Fruit fly (Drosophila melanogaster) whole organism, adult: ENCODE measurements around the gene SoYb.

Source experiments
- CG11617 ChIP-seq: fragments of 200-800 bp; sonication (Bioruptor generic); optimal IDR thresholded peaks from 2 replicates; lab custom pipeline; 2017; ENCODE audit warnings: mild to moderate bottlenecking, missing biosample characterization, missing genetic modification reagents, missing genetic modification characterization
- CG12768 ChIP-seq: fragments of 200-800 bp; sonication (Bioruptor generic); optimal IDR thresholded peaks from 2 replicates; lab custom pipeline; 2017; ENCODE audit warnings: missing biosample characterization, missing genetic modification characterization, mild to moderate bottlenecking, moderate library complexity, missing genetic modification reagents
- CG14711 ChIP-seq: fragments of 200-800 bp; sonication (Bioruptor generic); optimal IDR thresholded peaks from 2 replicates; lab custom pipeline; 2018; ENCODE audit warnings: missing biosample characterization, mild to moderate bottlenecking, missing genetic modification characterization, moderate library complexity
- CG1620 ChIP-seq: fragments of 200-800 bp; sonication (Bioruptor generic); optimal IDR thresholded peaks from 2 replicates; lab custom pipeline; 2016; ENCODE audit warnings: missing biosample characterization, missing genetic modification characterization
- CG33017 ChIP-seq: fragments of 200-800 bp; sonication (Bioruptor generic); optimal IDR thresholded peaks from 2 replicates; lab custom pipeline; 2018; ENCODE audit warnings: missing biosample characterization, mild to moderate bottlenecking, missing genetic modification characterization, moderate library complexity
- CG5204 ChIP-seq: fragments of 200-800 bp; sonication (Bioruptor generic); optimal IDR thresholded peaks from 2 replicates; lab custom pipeline; 2016; ENCODE audit warnings: missing biosample characterization, missing genetic modification characterization
- CG7045 ChIP-seq: fragments of 200-800 bp; sonication (Bioruptor generic); optimal IDR thresholded peaks from 2 replicates; lab custom pipeline; 2017; ENCODE audit warnings: missing biosample characterization, mild to moderate bottlenecking, missing genetic modification characterization
- CG7101 ChIP-seq: fragments of 200-800 bp; sonication (Bioruptor generic); optimal IDR thresholded peaks from 2 replicates; lab custom pipeline; 2018; ENCODE audit warnings: missing biosample characterization, mild to moderate bottlenecking, missing genetic modification characterization, moderate library complexity
- Clk ChIP-seq: fragments of 200-800 bp; sonication (Bioruptor generic); optimal IDR thresholded peaks from 2 replicates; lab custom pipeline; 2017; ENCODE audit warnings: missing biosample characterization, missing genetic modification characterization
- Crg-1 ChIP-seq: fragments of 200-800 bp; sonication (Bioruptor generic); optimal IDR thresholded peaks from 2 replicates; lab custom pipeline; 2016; ENCODE audit warnings: missing biosample characterization, missing genetic modification characterization
- Hr96 ChIP-seq: fragments of 200-800 bp; sonication (Bioruptor generic); optimal IDR thresholded peaks from 2 replicates; lab custom pipeline; 2016; ENCODE audit warnings: missing biosample characterization, missing genetic modification characterization
- Mnt ChIP-seq: fragments of 200-800 bp; sonication (Bioruptor generic); optimal IDR thresholded peaks from 2 replicates; lab custom pipeline; 2016; ENCODE audit warnings: missing biosample characterization, mild to moderate bottlenecking, missing genetic modification characterization
- bab1 ChIP-seq: fragments of 200-800 bp; sonication (Bioruptor generic); optimal IDR thresholded peaks from 3 replicates; lab custom pipeline; 2019; ENCODE audit warnings: missing biosample characterization, mild to moderate bottlenecking, missing genetic modification characterization, moderate library complexity
- cic ChIP-seq: fragments of 200-800 bp; sonication (Bioruptor generic); optimal IDR thresholded peaks from 2 replicates; lab custom pipeline; 2017; ENCODE audit warnings: missing biosample characterization, mild to moderate bottlenecking, missing genetic modification characterization, moderate library complexity
- cnc ChIP-seq, 2 experiments: fragments of >200 bp; optimal IDR thresholded peaks; 2 replicates each; lab custom pipeline; 2017
- kay ChIP-seq: fragments of 200-800 bp; sonication (Bioruptor generic); peaks from one replicate; lab custom pipeline; 2016; ENCODE audit warnings: missing biosample characterization, missing genetic modification characterization, borderline replicate concordance
- ovo ChIP-seq: fragments of 200-800 bp; sonication (Bioruptor generic); optimal IDR thresholded peaks from 2 replicates; lab custom pipeline; 2016; ENCODE audit warnings: missing biosample characterization, missing genetic modification characterization
- pad ChIP-seq: fragments of 200-800 bp; sonication (Bioruptor generic); optimal IDR thresholded peaks from 3 replicates; lab custom pipeline; 2017; ENCODE audit warnings: missing biosample characterization, missing genetic modification characterization, mild to moderate bottlenecking, moderate library complexity, missing genetic modification reagents
- tj ChIP-seq: fragments of 200-800 bp; sonication (Bioruptor generic); optimal IDR thresholded peaks from 3 replicates; lab custom pipeline; 2017; ENCODE audit warnings: missing biosample characterization, mild to moderate bottlenecking, missing genetic modification characterization, moderate library complexity
- toe ChIP-seq: fragments of 200-800 bp; sonication (Bioruptor generic); optimal IDR thresholded peaks from 2 replicates; lab custom pipeline; 2016; ENCODE audit warnings: missing biosample characterization, missing genetic modification characterization

Gene SoYb

dm6 chr2L:9963603-9964042 lies 38.9 kb downstream of the SoYb start, which contains the start of gene CG5850:
Gene CG5850, minus strand, starts transcription at chr2L:9963949.
- TF ChIP-seq CG33017 (tag; lab: Kevin White, UChicago): no peak
- TF ChIP-seq Mnt (GFP tag; lab: Kevin White, UChicago): peak; percentile 15
- peak; percentile 71 for TF ChIP-seq bab1 (GFP tag; lab: Kevin White, UChicago)
- TF ChIP-seq Clk (GFP tag; lab: Kevin White, UChicago): no peak
- TF ChIP-seq CG14711 (tag; lab: Kevin White, UChicago): peak; percentile 16
- peak; percentile 22 for TF ChIP-seq CG11617 (GFP tag; lab: Kevin White, UChicago)
- no peak for TF ChIP-seq tj (GFP tag; lab: Kevin White, UChicago)
- TF ChIP-seq CG7101 (tag; lab: Kevin White, UChicago): peak; percentile 47

dm6 chr2L:9960758-9961157 lies 41.8 kb downstream of the SoYb start:
- TF ChIP-seq tj (GFP tag; lab: Kevin White, UChicago) (no peak), ovo (GFP tag; lab: Kevin White, UChicago) (no peak), CG7045 (GFP tag; lab: Kevin White, UChicago) (no peak)

- TF ChIP-seq Crg-1 (GFP tag; lab: Kevin White, UChicago): peak; percentile 73
- TF ChIP-seq CG14711 (tag; lab: Kevin White, UChicago): peak; percentile 94
- peak; percentile 92 for TF ChIP-seq CG11617 (GFP tag; lab: Kevin White, UChicago)
- no peak for TF ChIP-seq Hr96 (GFP tag; lab: Kevin White, UChicago)
- peak; percentile 95 for TF ChIP-seq CG7101 (tag; lab: Kevin White, UChicago)
- no peak for TF ChIP-seq toe
- TF ChIP-seq bab1 (GFP tag; lab: Kevin White, UChicago): peak; percentile 96
- peak; percentile 51 for TF ChIP-seq cic (GFP tag; lab: Kevin White, UChicago)
- peak; percentile 64 for TF ChIP-seq pad (GFP tag; lab: Kevin White, UChicago)
- peak; percentile 45 for TF ChIP-seq Clk (GFP tag; lab: Kevin White, UChicago)
- peak; percentile 85 for TF ChIP-seq CG12768 (GFP tag; lab: Kevin White, UChicago)
- TF ChIP-seq tj (GFP tag; lab: Kevin White, UChicago): peak; percentile 68
- TF ChIP-seq ovo (GFP tag; lab: Kevin White, UChicago): peak; percentile 65
- TF ChIP-seq cnc (optimal IDR thresholded peaks at IDR 0.05; lab: Kevin White, UChicago): no peak
- TF ChIP-seq Mnt (GFP tag; lab: Kevin White, UChicago): peak; percentile 74
- peak; percentile 83 for TF ChIP-seq CG1620
- peak; percentile 93 for TF ChIP-seq CG33017 (tag; lab: Kevin White, UChicago)
- peak; percentile 84 for TF ChIP-seq CG7045 (GFP tag; lab: Kevin White, UChicago)
- TF ChIP-seq CG5204 (GFP tag; lab: Kevin White, UChicago): no peak
- TF ChIP-seq kay (GFP tag; lab: Kevin White, UChicago): no peak
Measured at dm6 chr2L:9956993-9957652, 45.4 kb downstream of the SoYb start, which contains the start of the genes CG4658 and CG5846. Gene CG4658, plus strand, starts transcription at chr2L:9957132. Gene CG5846, minus strand, starts transcription at chr2L:9957237.

- no peak for TF ChIP-seq ovo (GFP tag; lab: Kevin White, UChicago)
- no peak for TF ChIP-seq Hr96 (GFP tag; lab: Kevin White, UChicago)
- TF ChIP-seq bab1 (GFP tag; lab: Kevin White, UChicago): no peak
- TF ChIP-seq tj (GFP tag; lab: Kevin White, UChicago): no peak
- TF ChIP-seq cic (GFP tag; lab: Kevin White, UChicago): no peak
- TF ChIP-seq kay (GFP tag; lab: Kevin White, UChicago): no peak
- TF ChIP-seq CG11617 (GFP tag; lab: Kevin White, UChicago): no peak
- no peak for TF ChIP-seq cnc (optimal IDR thresholded peaks at IDR 0.05; lab: Kevin White, UChicago)
Measured at dm6 chr2L:9954696-9955095, 47.8 kb downstream of the SoYb start.

- peak; percentile 17 for TF ChIP-seq Hr96 (GFP tag; lab: Kevin White, UChicago)
- peak; percentile 79 for TF ChIP-seq pad (GFP tag; lab: Kevin White, UChicago)
- TF ChIP-seq kay (GFP tag; lab: Kevin White, UChicago): no peak
- TF ChIP-seq tj (GFP tag; lab: Kevin White, UChicago): peak; percentile 61
- TF ChIP-seq CG7101 (tag; lab: Kevin White, UChicago): peak; percentile 94
- TF ChIP-seq cnc (optimal IDR thresholded peaks at IDR 0.05; lab: Kevin White, UChicago): no peak
- TF ChIP-seq Crg-1 (GFP tag; lab: Kevin White, UChicago): peak; percentile 69
- TF ChIP-seq Mnt (GFP tag; lab: Kevin White, UChicago): peak; percentile 85
- no peak for TF ChIP-seq CG5204 (GFP tag; lab: Kevin White, UChicago)
- peak; percentile 89 for TF ChIP-seq CG11617 (GFP tag; lab: Kevin White, UChicago)
- peak; percentile 61 for TF ChIP-seq Clk (GFP tag; lab: Kevin White, UChicago)
- TF ChIP-seq CG33017 (tag; lab: Kevin White, UChicago): peak; percentile 89
- TF ChIP-seq ovo (GFP tag; lab: Kevin White, UChicago): peak; percentile 38
- peak; percentile 50 for TF ChIP-seq cic (GFP tag; lab: Kevin White, UChicago)
- peak; percentile 95 for TF ChIP-seq CG14711 (tag; lab: Kevin White, UChicago)
- peak; percentile 92 for TF ChIP-seq bab1 (GFP tag; lab: Kevin White, UChicago)
- TF ChIP-seq CG12768 (GFP tag; lab: Kevin White, UChicago): peak; percentile 90
- peak; percentile 60 for TF ChIP-seq toe
- no peak for TF ChIP-seq CG1620
- TF ChIP-seq CG7045 (GFP tag; lab: Kevin White, UChicago): peak; percentile 89
Measured at dm6 chr2L:9954119-9954518, 48.4 kb downstream of the SoYb start, which contains the start of the genes CG13126 and CG4709. Gene CG13126, minus strand, starts transcription at chr2L:9954181. Gene CG4709, plus strand, starts transcription at chr2L:9954325.
